Worm (Caenorhabditis elegans): Measurements from ENCODE around the gene F32H5.1.

F32H5.1 gene

DNA sequence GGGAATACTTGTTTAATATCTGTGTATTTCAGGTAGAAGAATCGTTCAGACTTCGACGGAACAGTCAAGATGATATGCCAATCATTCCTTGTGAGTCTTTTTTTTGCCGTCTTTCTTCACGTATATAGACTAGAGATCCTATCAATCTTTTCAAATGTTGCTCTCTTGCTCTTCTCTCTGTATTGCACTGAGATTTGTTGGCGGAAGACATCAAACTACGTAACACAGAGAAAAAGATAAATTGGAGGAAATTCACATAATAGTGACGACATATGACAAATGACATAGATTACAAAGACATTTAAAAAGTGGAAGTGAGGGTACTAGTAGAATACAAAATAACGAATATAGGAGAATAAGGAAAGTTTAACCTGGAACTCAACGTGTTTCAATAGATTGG, 6.1 kb downstream of the F32H5.1 start:
- TF ChIP-seq mdl-1 (tag; optimal IDR thresholded peaks at IDR 0.05) (no peak), nfya-1 (tag; optimal IDR thresholded peaks at IDR 0.05; ENCODE audit: insufficient read depth) (peak; percentile 28), nhr-76 (tag; optimal IDR thresholded peaks at IDR 0.05) (no peak), lin-39 (tag; optimal IDR thresholded peaks at IDR 0.05) (peak; percentile 45), skn-1 (tag; optimal IDR thresholded peaks at IDR 0.05) (no peak), elt-1 (tag; optimal IDR thresholded peaks at IDR 0.05) (peak; percentile 77), unc-62 (GFP tag; optimal IDR thresholded peaks at IDR 0.05) (peak; percentile 87)

DNA sequence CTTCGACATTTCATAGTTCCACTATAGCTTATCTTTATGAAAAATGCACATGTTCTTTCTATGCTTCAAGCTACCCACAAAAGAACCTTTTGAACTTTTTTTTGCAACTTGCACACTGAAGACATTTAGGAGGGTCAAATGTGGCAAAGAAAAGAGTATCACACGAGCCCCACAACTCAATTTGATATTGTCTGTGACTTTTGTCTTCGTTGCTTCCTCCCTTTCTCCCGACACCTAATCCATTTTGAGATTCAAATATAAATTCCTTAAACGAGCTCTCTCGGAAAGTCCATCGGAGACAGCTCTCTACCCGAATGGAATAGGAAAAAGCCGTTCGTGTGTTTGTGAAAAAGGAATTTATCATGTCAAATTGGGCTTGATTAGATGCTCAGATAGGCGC, 7.5 kb downstream of the F32H5.1 start:
- TF ChIP-seq sea-2 (GFP tag; optimal IDR thresholded peaks at IDR 0.05) (no peak), fkh-10 (GFP tag; optimal IDR thresholded peaks at IDR 0.05) (peak; percentile 80)

DNA sequence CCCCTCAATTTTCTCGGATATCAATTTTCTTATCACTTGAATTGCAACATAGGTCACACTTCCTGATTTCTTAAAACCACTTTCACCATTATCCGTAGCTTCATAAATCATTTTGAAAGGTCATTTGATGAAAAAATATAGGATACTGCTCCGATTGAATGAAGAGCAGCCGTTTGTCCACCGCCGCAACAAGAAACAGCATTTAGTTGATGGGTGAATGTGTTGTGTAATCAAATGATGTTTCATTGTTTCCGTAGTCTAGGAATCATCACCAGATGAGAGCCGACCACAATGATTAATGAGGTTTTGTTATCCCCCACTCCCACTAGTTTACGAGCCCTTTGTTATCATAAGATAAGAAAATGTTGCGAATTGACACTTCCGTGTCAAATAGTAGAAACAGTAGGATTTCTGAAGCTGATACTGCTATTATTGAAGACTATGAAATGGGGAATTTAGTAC, 11.9 kb downstream of the F32H5.1 start, which contains the start of gene twk-43:
TSS of gene twk-43 (plus strand) at position 412 of the 462 bp plus-strand sequence.
- TF ChIP-seq egl-5 (tag; optimal IDR thresholded peaks at IDR 0.05) (peak; percentile 68), aly-2 (tag; optimal IDR thresholded peaks at IDR 0.05) (no peak)

DNA sequence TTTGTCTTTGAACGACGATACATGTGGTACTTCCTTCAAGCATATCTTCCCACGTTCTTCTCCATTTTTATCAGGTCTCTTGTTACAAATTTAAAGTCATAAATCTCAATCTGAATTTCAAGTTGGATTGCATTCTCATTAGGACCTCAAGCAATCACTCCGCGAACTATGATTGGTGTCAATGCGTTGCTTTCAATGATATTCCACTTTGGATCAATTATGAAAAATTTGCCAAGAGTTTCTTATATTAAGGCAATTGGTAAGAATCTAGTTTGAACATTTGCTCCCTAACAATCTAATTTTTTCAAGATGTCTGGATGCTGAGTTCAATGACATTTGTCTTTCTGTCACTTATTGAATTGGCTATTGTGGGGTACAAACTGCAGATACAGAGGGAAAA, 15.6 kb downstream of the F32H5.1 start:
- TF ChIP-seq nhr-76 (tag; optimal IDR thresholded peaks at IDR 0.05) (no peak), ceh-82 (tag; optimal IDR thresholded peaks at IDR 0.05) (no peak), egl-5 (tag; optimal IDR thresholded peaks at IDR 0.05) (no peak), nhr-12 (tag; optimal IDR thresholded peaks at IDR 0.05) (no peak), ceh-16 (tag; optimal IDR thresholded peaks at IDR 0.05) (no peak), zag-1 (tag; optimal IDR thresholded peaks at IDR 0.05) (no peak), unc-62 (GFP tag; optimal IDR thresholded peaks at IDR 0.05) (no peak), nhr-237 (tag; optimal IDR thresholded peaks at IDR 0.05) (no peak), elt-2 (tag; optimal IDR thresholded peaks at IDR 0.05) (no peak), nhr-25 (tag; optimal IDR thresholded peaks at IDR 0.05) (no peak), lin-39 (tag; optimal IDR thresholded peaks at IDR 0.05) (no peak), pqm-1 (tag; optimal IDR thresholded peaks at IDR 0.05) (no peak), egl-27 (tag; optimal IDR thresholded peaks at IDR 0.05) (no peak), ztf-11 (tag; optimal IDR thresholded peaks at IDR 0.05) (no peak), unc-39 (tag; optimal IDR thresholded peaks at IDR 0.05) (no peak), nhr-28 (tag; optimal IDR thresholded peaks at IDR 0.05) (no peak), nfya-1 (tag; optimal IDR thresholded peaks at IDR 0.05; ENCODE audit: insufficient read depth) (no peak)

DNA sequence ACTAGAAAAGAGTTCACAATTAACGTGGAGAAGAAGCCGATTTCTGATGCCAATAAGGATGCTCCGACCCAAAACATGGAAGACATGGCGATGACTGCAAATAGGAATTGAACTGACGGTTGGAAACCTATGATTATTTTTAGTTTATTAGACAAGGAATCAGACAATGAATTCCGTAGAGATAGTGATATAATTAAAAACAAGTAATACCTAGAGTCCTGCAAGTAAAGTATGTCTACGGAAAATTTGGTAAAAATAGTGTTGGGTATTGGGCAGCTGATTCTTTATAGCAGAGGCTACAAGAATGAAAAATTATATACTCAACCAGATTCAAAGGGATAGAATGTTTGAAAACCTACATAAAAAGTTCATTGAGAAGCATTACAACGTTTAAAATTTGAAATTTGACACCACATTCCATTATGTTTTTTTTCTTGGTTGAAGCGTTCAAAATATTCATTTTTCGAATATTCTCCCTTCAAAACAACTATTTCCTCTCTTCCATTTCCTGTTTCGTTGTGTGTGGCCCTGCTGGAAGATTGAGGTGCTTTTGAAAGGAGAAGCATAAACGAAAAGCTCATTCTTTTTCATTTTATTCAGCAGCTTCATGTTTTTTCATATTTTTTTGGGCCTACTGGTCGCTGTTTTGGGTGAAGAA, 18.1 kb downstream of the F32H5.1 start, which contains the start of the genes str-4 and lgc-48:
TSS of gene str-4 (minus strand) at position 101 of the 658 bp plus-strand sequence.
TSS of gene lgc-48 (plus strand) at position 608 of the 658 bp plus-strand sequence.
- TF ChIP-seq lin-15B (tag; optimal IDR thresholded peaks at IDR 0.05) (no peak), ceh-28 (tag; optimal IDR thresholded peaks at IDR 0.05) (no peak), nhr-25 (tag; optimal IDR thresholded peaks at IDR 0.05) (no peak), sea-2 (GFP tag; optimal IDR thresholded peaks at IDR 0.05) (no peak), pqm-1 (tag; optimal IDR thresholded peaks at IDR 0.05) (no peak), zag-1 (tag; optimal IDR thresholded peaks at IDR 0.05) (no peak), nhr-11 (tag; optimal IDR thresholded peaks at IDR 0.05) (no peak), elt-2 (tag; optimal IDR thresholded peaks at IDR 0.05) (no peak), ceh-82 (tag; optimal IDR thresholded peaks at IDR 0.05) (no peak), pha-4 (tag; optimal IDR thresholded peaks at IDR 0.05) (no peak)

DNA sequence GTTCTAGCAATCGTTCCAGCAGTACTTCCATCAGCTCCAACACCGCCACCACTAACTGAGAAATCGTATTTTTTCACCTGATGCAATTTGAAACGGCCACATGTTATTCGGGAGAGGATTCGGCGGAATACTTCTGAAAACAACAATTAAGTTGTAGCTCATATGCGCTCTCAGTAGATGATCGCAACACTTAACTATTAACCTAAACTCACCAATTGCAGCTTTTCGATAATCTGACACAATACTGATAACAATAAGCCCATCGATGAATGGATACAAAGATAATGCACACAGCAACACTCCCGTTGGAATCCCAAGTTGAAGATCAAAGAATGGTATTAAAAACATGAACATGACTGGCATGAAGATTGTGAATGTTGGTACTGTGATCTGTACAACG, 19.8 kb downstream of the F32H5.1 start:
- TF ChIP-seq zag-1 (tag; optimal IDR thresholded peaks at IDR 0.05) (no peak), tbx-2 (tag; optimal IDR thresholded peaks at IDR 0.05) (no peak), pqm-1 (tag; optimal IDR thresholded peaks at IDR 0.05) (no peak), elt-2 (tag; optimal IDR thresholded peaks at IDR 0.05) (no peak), lin-15B (tag; optimal IDR thresholded peaks at IDR 0.05) (no peak), nfya-1 (tag; optimal IDR thresholded peaks at IDR 0.05; ENCODE audit: insufficient read depth) (no peak), fkh-2 (tag; optimal IDR thresholded peaks at IDR 0.05) (no peak), mml-1 (tag; optimal IDR thresholded peaks at IDR 0.05) (no peak), fkh-10 (GFP tag; optimal IDR thresholded peaks at IDR 0.05) (no peak), nhr-23 (tag; optimal IDR thresholded peaks at IDR 0.05) (no peak), ceh-28 (tag; optimal IDR thresholded peaks at IDR 0.05) (no peak), R02D3.7 (tag; optimal IDR thresholded peaks at IDR 0.05) (no peak), elt-3 (tag; optimal IDR thresholded peaks at IDR 0.05) (no peak), nhr-28 (tag; optimal IDR thresholded peaks at IDR 0.05) (no peak), egl-27 (tag; optimal IDR thresholded peaks at IDR 0.05) (no peak), nhr-77 (tag; optimal IDR thresholded peaks at IDR 0.05) (no peak), ztf-11 (tag; optimal IDR thresholded peaks at IDR 0.05) (no peak), unc-39 (tag; optimal IDR thresholded peaks at IDR 0.05) (no peak)
